Fruit fly (Drosophila melanogaster) whole organism, prepupa: ENCODE data around the gene mgl.

Experiments
- CG10631 ChIP-seq: fragments of 200-800 bp; sonication (Bioruptor generic); optimal IDR thresholded peaks from 2 replicates; lab custom pipeline; 2016; ENCODE audit warnings: missing biosample characterization, missing genetic modification characterization
- CG11762 ChIP-seq: fragments of 200-800 bp; sonication (Bioruptor generic); optimal IDR thresholded peaks from 3 replicates; lab custom pipeline; 2016; ENCODE audit warnings: missing biosample characterization, missing genetic modification characterization; ENCODE audit not compliant: insufficient read depth
- CG1621 ChIP-seq: fragments of 200-800 bp; sonication (Bioruptor generic); optimal IDR thresholded peaks from 3 replicates; lab custom pipeline; 2018; ENCODE audit warnings: missing biosample characterization, mild to moderate bottlenecking, missing genetic modification characterization
- CG6163 ChIP-seq: fragments of 200-800 bp; sonication (Bioruptor generic); IDR thresholded peaks from 3 replicates; pipeline ENCODE4 v1.3.6; 2022; ENCODE audit warnings: missing biosample characterization, missing genetic modification characterization
- CG8119 ChIP-seq: fragments of 200-800 bp; sonication (Bioruptor generic); IDR thresholded peaks from 3 replicates; pipeline ENCODE4 v1.3.6; 2022; ENCODE audit warnings: missing biosample characterization, missing genetic modification characterization
- CG8319 ChIP-seq: fragments of 200-800 bp; sonication (Bioruptor generic); optimal IDR thresholded peaks from 3 replicates; lab custom pipeline; 2016; ENCODE audit warnings: missing biosample characterization, missing genetic modification characterization
- achi ChIP-seq: fragments of 200-800 bp; sonication (Bioruptor generic); optimal IDR thresholded peaks from 3 replicates; lab custom pipeline; 2016; ENCODE audit warnings: missing biosample characterization, missing genetic modification characterization

- TF ChIP-seq CG10631 (GFP tag; lab: Kevin White, UChicago), result peak; percentile 60
- TF ChIP-seq achi (GFP tag; lab: Kevin White, UChicago), result peak; percentile 68
- TF ChIP-seq CG8119, result peak; percentile 74
- peak; percentile 87 for TF ChIP-seq CG6163 (GFP tag; lab: Robert Waterston, UW)
- TF ChIP-seq CG1621 (tag; lab: Kevin White, UChicago), result peak; percentile 19
- peak; percentile 25 for TF ChIP-seq CG8319 (GFP tag; lab: Kevin White, UChicago)
- TF ChIP-seq CG11762 (GFP tag; lab: Kevin White, UChicago), result peak; percentile 29
Measured at dm6 chrX:9486802-9487201, 13.1 kb downstream of the mgl start.
